Worm (Caenorhabditis elegans): ENCODE results near the gene F55G1.6.

The F55G1.6 gene

DNA sequence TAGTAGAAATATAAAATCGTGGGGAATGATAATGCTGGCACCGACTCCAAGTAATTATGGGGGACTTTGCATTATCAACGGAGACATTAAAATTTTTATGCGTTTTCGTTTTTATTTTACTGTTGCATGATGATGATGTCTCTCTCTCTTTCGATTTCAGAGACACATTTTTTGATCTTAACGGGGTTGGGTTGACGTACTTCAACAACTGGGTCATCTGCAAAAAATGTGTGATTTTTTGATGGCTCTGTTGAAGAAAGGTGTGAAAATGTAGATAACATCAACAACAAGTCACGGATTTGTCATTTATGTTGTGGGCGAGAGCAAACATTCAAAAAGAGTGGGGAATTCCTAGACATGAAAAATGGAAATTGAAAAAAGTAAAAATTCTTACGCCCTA lies 28.0 kb downstream of the F55G1.6 start, which contains the start of gene F55G1.15:
TSS of gene F55G1.15 (minus strand) at position 101 of the 400 bp plus-strand sequence.
- TF ChIP-seq elt-2 (tag; optimal IDR thresholded peaks at IDR 0.05), result peak; percentile 21
- TF ChIP-seq vab-15 (tag; optimal IDR thresholded peaks at IDR 0.05), result no peak

DNA sequence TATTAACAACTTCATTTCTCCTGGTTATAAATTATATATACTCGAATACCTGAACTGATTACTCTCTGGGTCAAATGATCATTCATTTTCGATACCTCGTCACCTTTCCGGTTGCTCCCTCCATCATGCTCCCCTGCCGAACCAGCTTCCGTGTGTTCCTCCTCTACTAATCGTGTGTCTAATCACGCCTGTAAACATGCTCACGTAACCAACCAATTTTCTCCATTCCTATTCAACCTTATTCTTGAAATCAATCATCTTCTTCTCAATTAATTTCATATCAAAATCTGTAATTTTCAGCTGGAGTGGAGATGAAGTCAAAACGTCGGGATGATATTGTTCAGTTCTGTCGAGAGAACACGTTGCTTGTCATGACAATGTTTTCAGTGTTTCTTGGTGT lies 30.0 kb downstream of the F55G1.6 start, which contains the start of gene glt-6:
TSS of gene glt-6 (plus strand) at position 301 of the 400 bp plus-strand sequence.
- TF ChIP-seq snpc-4 (tag; optimal IDR thresholded peaks at IDR 0.05), result no peak
- no peak for TF ChIP-seq isw-1 (GFP tag; IDR thresholded peaks at IDR 0.05)
- no peak for TF ChIP-seq grh-1 (GFP tag; IDR thresholded peaks at IDR 0.05)
- TF ChIP-seq ceh-82 (tag; optimal IDR thresholded peaks at IDR 0.05), result no peak
- no peak for TF ChIP-seq F16B12.6 (tag; optimal IDR thresholded peaks at IDR 0.05)
- TF ChIP-seq efl-3 (GFP tag; optimal IDR thresholded peaks at IDR 0.05), result no peak
- no peak for TF ChIP-seq skn-1 (tag; optimal IDR thresholded peaks at IDR 0.05)
- TF ChIP-seq nhr-85 (tag), result no peak
- no peak for TF ChIP-seq hlh-17 (GFP tag; optimal IDR thresholded peaks at IDR 0.05; ENCODE audit: borderline replicate concordance)
- TF ChIP-seq mab-9 (GFP tag; IDR thresholded peaks at IDR 0.05), result no peak
- TF ChIP-seq unc-86 (tag; optimal IDR thresholded peaks at IDR 0.05), result no peak

DNA sequence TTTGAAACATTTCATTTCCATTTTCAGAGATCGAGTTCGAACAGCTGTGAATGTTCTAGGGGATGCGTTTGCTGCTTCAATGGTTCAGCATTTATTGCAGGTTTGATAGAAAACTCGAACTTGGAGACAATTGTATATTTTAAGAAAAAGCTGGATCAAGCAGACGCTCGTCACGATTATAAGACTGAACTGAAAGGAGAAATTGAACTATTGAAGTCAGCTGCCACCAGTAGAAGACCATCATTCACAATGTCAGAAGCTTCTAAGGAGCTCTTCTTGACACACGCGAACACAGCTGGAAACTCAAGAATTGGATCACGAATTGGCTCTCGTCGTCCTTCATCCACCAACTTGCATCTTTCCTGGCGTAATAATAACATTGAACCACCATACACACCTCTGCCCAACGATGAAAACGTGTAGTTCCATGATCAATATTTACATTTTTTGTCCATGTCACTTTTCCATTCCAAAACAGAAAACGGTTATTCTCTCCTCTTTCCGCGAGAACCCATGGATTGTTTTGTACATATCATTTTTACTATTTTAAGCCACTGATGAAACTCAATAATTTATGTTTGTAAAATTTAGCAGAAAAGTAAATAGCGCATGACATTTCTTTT lies 32.7 kb downstream of the F55G1.6 start:
- TF ChIP-seq fos-1 (tag; optimal IDR thresholded peaks at IDR 0.05), result no peak
- no peak for TF ChIP-seq lin-14 (GFP tag; optimal IDR thresholded peaks at IDR 0.05)
- no peak for TF ChIP-seq ceh-63 (GFP tag; optimal IDR thresholded peaks at IDR 0.05)
- TF ChIP-seq alr-1 (tag; optimal IDR thresholded peaks at IDR 0.05; ENCODE audit: borderline replicate concordance), result no peak
- no peak for TF ChIP-seq lir-3 (tag; optimal IDR thresholded peaks at IDR 0.05; ENCODE audit: poor library complexity)
- TF ChIP-seq ets-5 (GFP tag; IDR thresholded peaks at IDR 0.05), result no peak
- peak; percentile 3 for TF ChIP-seq elt-2 (tag; optimal IDR thresholded peaks at IDR 0.05)
- TF ChIP-seq mdl-1 (tag; optimal IDR thresholded peaks at IDR 0.05), result no peak
- TF ChIP-seq grh-1 (GFP tag; IDR thresholded peaks at IDR 0.05), result 0 out of 2 replicates have a peak, but pooled peaks have one; percentile 28
- no peak for TF ChIP-seq ceh-8 (GFP tag; optimal IDR thresholded peaks at IDR 0.05)
- no peak for TF ChIP-seq C16A3.4 (tag; optimal IDR thresholded peaks at IDR 0.05)
- no peak for TF ChIP-seq sptf-1 (tag; optimal IDR thresholded peaks at IDR 0.05)
- no peak for TF ChIP-seq hlh-17 (GFP tag; optimal IDR thresholded peaks at IDR 0.05; ENCODE audit: borderline replicate concordance)
- peak; percentile 62 for TF ChIP-seq snu-23 (GFP tag; optimal IDR thresholded peaks at IDR 0.05)
- no peak for TF ChIP-seq skn-1 (tag; optimal IDR thresholded peaks at IDR 0.05)
- TF ChIP-seq unc-130 (tag; optimal IDR thresholded peaks at IDR 0.05), result no peak
- TF ChIP-seq ceh-88 (GFP tag; IDR thresholded peaks at IDR 0.05), result peak; percentile 25; the same call in 1 of the 2 replicates
- TF ChIP-seq zip-4 (GFP tag; optimal IDR thresholded peaks at IDR 0.05), result no peak
- no peak for TF ChIP-seq fkh-8 (tag; optimal IDR thresholded peaks at IDR 0.05)
- TF ChIP-seq pax-3 (tag; optimal IDR thresholded peaks at IDR 0.05), result peak; percentile 44
- TF ChIP-seq mab-9 (GFP tag; IDR thresholded peaks at IDR 0.05), result no peak
- TF ChIP-seq ceh-82 (tag; optimal IDR thresholded peaks at IDR 0.05), result no peak
- peak; percentile 45 for TF ChIP-seq nhr-47 (tag; optimal IDR thresholded peaks at IDR 0.05)
- TF ChIP-seq ceh-90 (tag; optimal IDR thresholded peaks at IDR 0.05), result no peak
- TF ChIP-seq isw-1 (GFP tag; IDR thresholded peaks at IDR 0.05), result no peak
- peak; percentile 1 for TF ChIP-seq tbx-2 (tag; optimal IDR thresholded peaks at IDR 0.05)
- peak in 1 of 2 experiments; percentile 59 for TF ChIP-seq lin-35 (GFP tag; optimal IDR thresholded peaks at IDR 0.05)
- no peak for TF ChIP-seq aha-1 (tag; optimal IDR thresholded peaks at IDR 0.05)
- TF ChIP-seq nhr-85 (tag), result peak; percentile 84
- TF ChIP-seq pqm-1 (tag; optimal IDR thresholded peaks at IDR 0.05), result no peak
- TF ChIP-seq ztf-4 (tag; optimal IDR thresholded peaks at IDR 0.05), result peak; percentile 67
- TF ChIP-seq unc-62 (GFP tag; optimal IDR thresholded peaks at IDR 0.05), result no peak
- no peak for TF ChIP-seq hpl-2 (GFP tag; optimal IDR thresholded peaks at IDR 0.05)
- peak; percentile 63 for TF ChIP-seq nhr-90 (tag; optimal IDR thresholded peaks at IDR 0.05; ENCODE audit: poor library complexity)
- TF ChIP-seq tlp-1 (tag; optimal IDR thresholded peaks at IDR 0.05), result no peak
- peak in 1 of 3 experiments; percentile 34 for TF ChIP-seq dpl-1 (GFP tag; optimal IDR thresholded peaks at IDR 0.05)
- TF ChIP-seq pag-3 (tag; optimal IDR thresholded peaks at IDR 0.05; ENCODE audit: borderline replicate concordance, insufficient read depth), result no peak
- no peak for TF ChIP-seq irx-1 (tag; optimal IDR thresholded peaks at IDR 0.05)
- no peak for TF ChIP-seq lin-39 (tag; optimal IDR thresholded peaks at IDR 0.05)
- TF ChIP-seq dsc-1 (tag; optimal IDR thresholded peaks at IDR 0.05), result peak; percentile 25

All from whole organism, L1 larva.